Fruit fly (Drosophila melanogaster): ENCODE data around the gene Rrp40.

Gene Rrp40

DNA sequence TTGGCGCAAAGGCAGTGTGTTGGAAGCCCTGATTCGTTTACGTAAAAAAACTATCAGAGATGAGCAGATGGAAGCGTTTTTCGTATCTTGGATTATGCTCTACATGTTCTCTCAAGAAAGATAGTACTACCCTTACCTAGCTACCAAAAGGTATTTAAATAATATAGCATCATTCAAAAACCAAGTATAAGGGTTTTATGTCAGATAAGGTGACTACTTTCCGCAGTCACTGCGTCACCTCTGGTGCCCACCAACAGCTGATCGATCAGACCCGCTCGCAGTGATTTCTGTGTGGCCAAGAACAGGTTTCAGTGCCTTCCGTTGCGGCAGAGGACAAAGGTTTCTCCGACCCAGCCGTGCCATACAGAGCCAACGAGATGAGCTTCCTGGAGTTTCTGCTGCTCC, 1.1 kb downstream of the Rrp40 start, which contains the start of the genes Eno and CG31937 (continued):
- TF ChIP-seq Dp (GFP tag; optimal IDR thresholded peaks at IDR 0.05): peak; percentile 22
- no peak for TF ChIP-seq CG14050 (GFP tag; IDR thresholded peaks at IDR 0.05)
- peak; percentile 50; the same call in 1 of the 2 replicates for TF ChIP-seq CG31441 (GFP tag; IDR thresholded peaks at IDR 0.05)
- peak; percentile 68 for TF ChIP-seq sug (tag; optimal IDR thresholded peaks at IDR 0.05)
- TF ChIP-seq Ssrp (tag; optimal IDR thresholded peaks at IDR 0.05): no peak
- TF ChIP-seq dimm (GFP tag; IDR thresholded peaks at IDR 0.05): no peak
- TF ChIP-seq klu (GFP tag; IDR thresholded peaks at IDR 0.05): peak; percentile 26; the same call in 1 of the 2 replicates
- TF ChIP-seq cad (GFP tag; optimal IDR thresholded peaks at IDR 0.05): no peak
- no peak for TF ChIP-seq salm (tag; optimal IDR thresholded peaks at IDR 0.05)
- 0 out of 2 replicates have a peak, but pooled peaks have one; percentile 46 for TF ChIP-seq wdn (GFP tag; IDR thresholded peaks at IDR 0.05)
- TF ChIP-seq en (GFP tag; optimal IDR thresholded peaks at IDR 0.05): no peak
- TF ChIP-seq CG13424 (tag; optimal IDR thresholded peaks at IDR 0.05): peak; percentile 50
- TF ChIP-seq CG8765 (GFP tag; IDR thresholded peaks at IDR 0.05): peak; percentile 19; the same call in 1 of the 2 replicates
- no peak for TF ChIP-seq Dref (GFP tag; IDR thresholded peaks at IDR 0.05)
- 0 out of 2 replicates have a peak, but pooled peaks have one; percentile 39 for TF ChIP-seq Adf1 (GFP tag; IDR thresholded peaks at IDR 0.05)
- TF ChIP-seq sens (GFP tag): peak; percentile 93
- TF ChIP-seq nmo (GFP tag; optimal IDR thresholded peaks at IDR 0.05): peak; percentile 12
- TF ChIP-seq Hsf (GFP tag; optimal IDR thresholded peaks at IDR 0.05): peak; percentile 71
- TF ChIP-seq Awh (GFP tag; IDR thresholded peaks at IDR 0.05): no peak
- TF ChIP-seq sc (optimal IDR thresholded peaks at IDR 0.05): no peak
- no peak for TF ChIP-seq sc (GFP tag; optimal IDR thresholded peaks at IDR 0.05)
- no peak for TF ChIP-seq NK7.1 (GFP tag; optimal IDR thresholded peaks at IDR 0.05)
- peak; percentile 53 for TF ChIP-seq lab (GFP tag; optimal IDR thresholded peaks at IDR 0.05)
- TF ChIP-seq CG1647 (GFP tag; optimal IDR thresholded peaks at IDR 0.05): peak; percentile 14
- peak; percentile 43 for TF ChIP-seq shn (GFP tag; optimal IDR thresholded peaks at IDR 0.05)
- TF ChIP-seq pum (GFP tag; optimal IDR thresholded peaks at IDR 0.05): peak; percentile 18
- peak; percentile 59 for TF ChIP-seq tgo (GFP tag; IDR thresholded peaks at IDR 0.05)
- no peak for TF ChIP-seq BtbVII (GFP tag; optimal IDR thresholded peaks at IDR 0.05)
- peak; percentile 4 for TF ChIP-seq Jarid2 (GFP tag; optimal IDR thresholded peaks at IDR 0.05)
- TF ChIP-seq CG34422 (GFP tag; IDR thresholded peaks at IDR 0.05): peak; percentile 55; the same call in 2 of the 3 replicates
- TF ChIP-seq inv (GFP tag; IDR thresholded peaks at IDR 0.05; ENCODE audit: partially characterized antibody): no peak
- TF ChIP-seq CG32767 (GFP tag; IDR thresholded peaks at IDR 0.05): no peak
- no peak for TF ChIP-seq nau (GFP tag; optimal IDR thresholded peaks at IDR 0.05)
- TF ChIP-seq ssp (GFP tag; IDR thresholded peaks at IDR 0.05): 0 out of 2 replicates have a peak, but pooled peaks have one; percentile 29
- peak; percentile 38 for TF ChIP-seq CoRest (tag; optimal IDR thresholded peaks at IDR 0.05)
- peak; percentile 70 for TF ChIP-seq gem (tag; optimal IDR thresholded peaks at IDR 0.05)
- peak in 1 of 2 experiments; percentile 28 for TF ChIP-seq Hr51 (GFP tag; optimal IDR thresholded peaks at IDR 0.05)
- TF ChIP-seq BEAF-32 (GFP tag; optimal IDR thresholded peaks at IDR 0.05): peak; percentile 26
- no peak for TF ChIP-seq Opbp (GFP tag; IDR thresholded peaks at IDR 0.05; ENCODE audit: partially characterized antibody)
- 0 out of 3 replicates have a peak, but pooled peaks have one; percentile 9 for TF ChIP-seq ken (GFP tag; IDR thresholded peaks at IDR 0.05)
- peak; percentile 21 for TF ChIP-seq HmgD (GFP tag; optimal IDR thresholded peaks at IDR 0.05)
- TF ChIP-seq CG12219 (GFP tag; optimal IDR thresholded peaks at IDR 0.05): no peak
- TF ChIP-seq Hand (GFP tag; optimal IDR thresholded peaks at IDR 0.05): no peak
- peak; percentile 49; the same call in 1 of the 2 replicates for TF ChIP-seq NFAT (GFP tag; IDR thresholded peaks at IDR 0.05)
- peak; percentile 44 for TF ChIP-seq CG4424 (GFP tag; optimal IDR thresholded peaks at IDR 0.05)
- TF ChIP-seq Meics (GFP tag; optimal IDR thresholded peaks at IDR 0.05): peak; percentile 61
- TF ChIP-seq Dbx (GFP tag; IDR thresholded peaks at IDR 0.05): peak; percentile 69; the same call in 2 of the 3 replicates
- TF ChIP-seq corto (GFP tag; optimal IDR thresholded peaks at IDR 0.05): no peak
- 0 out of 3 replicates have a peak, but pooled peaks have one; percentile 31 for TF ChIP-seq CG11695 (GFP tag; IDR thresholded peaks at IDR 0.05)
- no peak for TF ChIP-seq CG11456 (GFP tag; IDR thresholded peaks at IDR 0.05)
- no peak for TF ChIP-seq crc (GFP tag; optimal IDR thresholded peaks at IDR 0.05)

Data from whole organism, embryonic.